In the genomic region with DNA sequence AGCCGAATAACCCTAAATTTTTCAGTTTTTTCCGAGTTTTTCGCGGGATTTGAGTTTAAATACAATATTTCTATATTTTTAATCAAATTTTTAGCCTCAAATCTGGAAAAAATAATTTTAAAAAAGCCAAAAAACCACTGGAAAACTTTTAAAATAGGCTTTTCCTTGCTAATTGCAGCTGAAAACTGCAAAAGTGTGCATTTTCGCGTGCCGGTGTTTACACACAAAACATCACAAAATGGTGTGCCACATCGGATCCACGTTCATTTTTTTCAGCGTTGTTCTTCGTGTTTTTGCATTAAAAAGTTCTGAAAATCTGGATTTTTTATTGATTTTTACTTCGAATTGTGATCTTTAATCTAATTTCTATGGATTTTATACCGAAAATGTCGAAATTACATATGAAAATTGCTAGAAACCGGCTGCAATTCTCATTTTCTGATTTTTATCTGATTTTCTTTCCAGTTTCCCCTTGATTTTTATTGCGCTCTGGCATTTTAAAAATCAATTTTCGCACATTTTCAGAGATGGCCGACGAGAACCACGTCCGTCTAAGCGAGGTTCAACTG, we compare ENCODE assay signal across 6 worm cellular contexts.
A peak's percentile ranks its signal among the peaks of the same experiment; 100 is the strongest.
TF ChIP-seq lines count a peak whose summit lies in the region.

Gene Y41E3.7 (plus strand): TSS at position 519 of the 569 bp plus-strand sequence.

TF ChIP-seq in whole organism, L1 larva, 84 proteins besides CTCF, POLR2A, EP300 and RAD21 (continues in another document):
- TF ChIP-seq fos-1 (tag; optimal IDR thresholded peaks at IDR 0.05; lab: Kevin White, UChicago): no peak
- TF ChIP-seq efl-1 (optimal IDR thresholded peaks at IDR 0.05; lab: Kevin White, UChicago): peak; percentile 43 to 59
- peak; percentile 45 to 94 for TF ChIP-seq efl-1 (GFP tag; optimal IDR thresholded peaks at IDR 0.05 in 1 of 2; lab: Kevin White, UChicago)
- TF ChIP-seq lir-3 (tag; optimal IDR thresholded peaks at IDR 0.05; lab: Kevin White, UChicago; ENCODE audit: poor library complexity): no peak
- TF ChIP-seq mep-1 (tag; optimal IDR thresholded peaks at IDR 0.05; lab: Kevin White, UChicago): peak; percentile 29
- no peak for TF ChIP-seq egl-27 (tag; optimal IDR thresholded peaks at IDR 0.05; lab: Kevin White, UChicago)
- no peak for TF ChIP-seq isw-1 (GFP tag; IDR thresholded peaks at IDR 0.05; lab: Robert Waterston, UW)
- peak in 1 of 2 experiments; percentile 51 for TF ChIP-seq lin-35 (GFP tag; optimal IDR thresholded peaks at IDR 0.05; lab: Kevin White, UChicago)
- TF ChIP-seq nhr-19 (GFP tag; conservative IDR thresholded peaks at IDR 0.05; lab: Robert Waterston, UW): no peak
- TF ChIP-seq unc-86 (tag; optimal IDR thresholded peaks at IDR 0.05; lab: Kevin White, UChicago): no peak
- TF ChIP-seq tbx-2 (tag; optimal IDR thresholded peaks at IDR 0.05; lab: Kevin White, UChicago): no peak
- TF ChIP-seq lsy-2 (tag; optimal IDR thresholded peaks at IDR 0.05; lab: Kevin White, UChicago): peak; percentile 31 to 43
- no peak for TF ChIP-seq pax-3 (tag; optimal IDR thresholded peaks at IDR 0.05; lab: Kevin White, UChicago)
- no peak for TF ChIP-seq Y116A8C.19 (tag; optimal IDR thresholded peaks at IDR 0.05; lab: Kevin White, UChicago; ENCODE audit: borderline replicate concordance)

TF ChIP-seq in whole organism, L2 larva, 48 proteins besides CTCF, POLR2A, EP300 and RAD21:
- TF ChIP-seq ZK546.5 (tag; optimal IDR thresholded peaks at IDR 0.05; lab: Kevin White, UChicago) (no peak), unc-55 (GFP tag; optimal IDR thresholded peaks at IDR 0.05; lab: Kevin White, UChicago) (peak; percentile 28), gmeb-1 (tag; optimal IDR thresholded peaks at IDR 0.05; lab: Kevin White, UChicago) (peak; percentile 14), lsy-2 (tag; optimal IDR thresholded peaks at IDR 0.05; lab: Kevin White, UChicago) (peak in 1 of 2 experiments; percentile 34), nhr-129 (tag; optimal IDR thresholded peaks at IDR 0.05; lab: Kevin White, UChicago) (peak; percentile 54)

TF ChIP-seq in whole organism, L3 larva, 47 proteins besides CTCF, POLR2A, EP300 and RAD21:
- TF ChIP-seq unc-62 (GFP tag; optimal IDR thresholded peaks at IDR 0.05; lab: Kevin White, UChicago) (no peak), nfya-1 (tag; optimal IDR thresholded peaks at IDR 0.05; lab: Kevin White, UChicago; ENCODE audit: insufficient read depth) (peak; percentile 7), elt-1 (tag; optimal IDR thresholded peaks at IDR 0.05; lab: Kevin White, UChicago) (no peak), nhr-67 (tag; optimal IDR thresholded peaks at IDR 0.05; lab: Kevin White, UChicago) (no peak), mdl-1 (tag; optimal IDR thresholded peaks at IDR 0.05; lab: Kevin White, UChicago) (no peak), nhr-12 (tag; optimal IDR thresholded peaks at IDR 0.05; lab: Kevin White, UChicago) (no peak), egl-5 (tag; optimal IDR thresholded peaks at IDR 0.05; lab: Kevin White, UChicago) (no peak), lin-15B (tag; optimal IDR thresholded peaks at IDR 0.05; lab: Kevin White, UChicago) (no peak), pha-4 (tag; optimal IDR thresholded peaks at IDR 0.05; lab: Kevin White, UChicago) (peak; percentile 4)
TF ChIP-seq in whole organism, L3 larva: peak in this region for 2.

TF ChIP-seq in whole organism, L4 larva, 104 proteins besides CTCF, POLR2A, EP300 and RAD21:
- TF ChIP-seq pqm-1 (tag; optimal IDR thresholded peaks at IDR 0.05; lab: Kevin White, UChicago): no peak
- TF ChIP-seq lin-39 (tag; optimal IDR thresholded peaks at IDR 0.05; lab: Kevin White, UChicago): no peak
- TF ChIP-seq mes-2 (tag; optimal IDR thresholded peaks at IDR 0.05; lab: Kevin White, UChicago; ENCODE audit: poor library complexity, severe bottlenecking): peak; percentile 29
- peak; percentile 35; the same call in 1 of the 2 replicates for TF ChIP-seq lin-38 (GFP tag; IDR thresholded peaks at IDR 0.05; lab: Robert Waterston, UW)
- TF ChIP-seq dpl-1 (GFP tag; optimal IDR thresholded peaks at IDR 0.05; lab: Kevin White, UChicago): peak; percentile 31
- no peak for TF ChIP-seq arid-1 (GFP tag; conservative IDR thresholded peaks at IDR 0.05; lab: Robert Waterston, UW)
- TF ChIP-seq daf-16 (GFP tag; optimal IDR thresholded peaks at IDR 0.05; lab: Kevin White, UChicago): no peak
- TF ChIP-seq daf-16 (tag; optimal IDR thresholded peaks at IDR 0.05; lab: Kevin White, UChicago): peak; percentile 12

TF ChIP-seq in whole organism, mixed stage, embryonic, 35 proteins besides CTCF, POLR2A, EP300 and RAD21:
- TF ChIP-seq blmp-1 (tag; optimal IDR thresholded peaks at IDR 0.05; lab: Kevin White, UChicago) (no peak), ceh-43 (GFP tag; optimal IDR thresholded peaks at IDR 0.05; lab: Kevin White, UChicago) (no peak), ces-1 (GFP tag; optimal IDR thresholded peaks at IDR 0.05; lab: Kevin White, UChicago) (peak; percentile 18), ham-2 (GFP tag; optimal IDR thresholded peaks at IDR 0.05; lab: Kevin White, UChicago) (peak; percentile 29)

TF ChIP-seq in whole organism, young adult, 124 proteins besides CTCF, POLR2A, EP300 and RAD21:
- TF ChIP-seq let-607 (tag; optimal IDR thresholded peaks at IDR 0.05; lab: Kevin White, UChicago): no peak
- no peak for TF ChIP-seq zim-3 (tag; optimal IDR thresholded peaks at IDR 0.05; lab: Kevin White, UChicago)
- no peak for TF ChIP-seq madf-8 (GFP tag; conservative IDR thresholded peaks at IDR 0.05; lab: Robert Waterston, UW)
- TF ChIP-seq tbp1 (GFP tag; optimal IDR thresholded peaks at IDR 0.05; lab: Kevin White, UChicago): peak; percentile 12
- no peak for TF ChIP-seq snpc-4 (GFP tag; optimal IDR thresholded peaks at IDR 0.05; lab: Kevin White, UChicago)
- TF ChIP-seq snpc-4 (tag; optimal IDR thresholded peaks at IDR 0.05; lab: Kevin White, UChicago): peak in 2 of 4 experiments; percentile 42 to 81
- TF ChIP-seq K11D2.4 (GFP tag; IDR thresholded peaks at IDR 0.05; lab: Robert Waterston, UW): no peak
- TF ChIP-seq snpc-3.4 (tag; optimal IDR thresholded peaks at IDR 0.05; lab: Kevin White, UChicago): peak; percentile 9
- no peak for TF ChIP-seq lsy-27 (tag; optimal IDR thresholded peaks at IDR 0.05; lab: Kevin White, UChicago; ENCODE audit: borderline replicate concordance, insufficient read depth)
- no peak for TF ChIP-seq unc-130 (GFP tag; optimal IDR thresholded peaks at IDR 0.05; lab: Kevin White, UChicago)
- peak in 1 of 3 experiments; percentile 13 for TF ChIP-seq lin-35 (GFP tag; optimal IDR thresholded peaks at IDR 0.05; lab: Kevin White, UChicago)
- TF ChIP-seq dpl-1 (GFP tag; optimal IDR thresholded peaks at IDR 0.05; lab: Kevin White, UChicago): no peak
TF ChIP-seq in whole organism, young adult: peak in this region for 4.
